Fruit fly (Drosophila melanogaster) whole organism, embryonic: Measurements from ENCODE around the gene dmrt11E.

ENCODE experiments used
- Antp ChIP-seq: fragments of 200-800 bp; sonication (Bioruptor generic); optimal IDR thresholded peaks from 3 replicates; lab custom pipeline; 2016; ENCODE audit warnings: missing biosample characterization, missing genetic modification characterization
- B-H2 ChIP-seq: fragments of 200-800 bp; sonication (Bioruptor generic); optimal IDR thresholded peaks from 2 replicates; lab custom pipeline; 2018; ENCODE audit warnings: missing biosample characterization, mild to moderate bottlenecking, missing genetic modification characterization
- BEAF-32 ChIP-seq: fragments of 200-800 bp; sonication (Bioruptor generic); optimal IDR thresholded peaks from 3 replicates; lab custom pipeline; 2017; ENCODE audit warnings: missing biosample characterization, missing genetic modification characterization, mild to moderate bottlenecking, moderate library complexity, missing genetic modification reagents
- CG10267 ChIP-seq: fragments of 200-800 bp; sonication (Bioruptor generic); optimal IDR thresholded peaks from 2 replicates; lab custom pipeline; 2018; ENCODE audit warnings: missing biosample characterization, mild to moderate bottlenecking, missing genetic modification characterization, moderate library complexity
- CG11247 ChIP-seq: fragments of 200-800 bp; sonication (Bioruptor generic); IDR thresholded peaks from 2 replicates; pipeline ENCODE4 v1.3.6; 2022; ENCODE audit warnings: missing biosample characterization, missing genetic modification characterization
- CG11560 ChIP-seq: fragments of 200-800 bp; sonication (Bioruptor generic); IDR thresholded peaks from 3 replicates; pipeline ENCODE4 v1.3.6; 2022; ENCODE audit warnings: missing biosample characterization, missing genetic modification characterization
- CG12071 ChIP-seq: fragments of 200-800 bp; sonication (Bioruptor generic); optimal IDR thresholded peaks from 3 replicates; lab custom pipeline; 2018; ENCODE audit warnings: missing biosample characterization, mild to moderate bottlenecking, missing genetic modification characterization
- CG12155 ChIP-seq: fragments of 200-800 bp; sonication (Bioruptor generic); optimal IDR thresholded peaks from 3 replicates; lab custom pipeline; 2016; ENCODE audit warnings: missing biosample characterization, missing genetic modification characterization
- CG1233 ChIP-seq: fragments of 200-800 bp; sonication (Bioruptor generic); optimal IDR thresholded peaks from 4 replicates; lab custom pipeline; 2018; ENCODE audit warnings: missing biosample characterization, mild to moderate bottlenecking, missing genetic modification characterization
- CG15479 ChIP-seq: fragments of 200-800 bp; sonication (Bioruptor generic); optimal IDR thresholded peaks from 3 replicates; lab custom pipeline; 2019; ENCODE audit warnings: missing biosample characterization, mild to moderate bottlenecking, missing genetic modification characterization, moderate library complexity
- CG16815 ChIP-seq: fragments of 200-800 bp; sonication (Bioruptor generic); optimal IDR thresholded peaks from 3 replicates; lab custom pipeline; 2017; ENCODE audit warnings: missing biosample characterization, mild to moderate bottlenecking, missing genetic modification characterization
- CG2129 ChIP-seq: fragments of 200-800 bp; sonication (Bioruptor generic); IDR thresholded peaks from 2 replicates; pipeline ENCODE4 v1.3.6; 2022; ENCODE audit warnings: missing biosample characterization, missing genetic modification characterization; ENCODE audit not compliant: partially characterized antibody
- CG2875 ChIP-seq: fragments of 200-800 bp; sonication (Bioruptor generic); optimal IDR thresholded peaks from 2 replicates; lab custom pipeline; 2017; ENCODE audit warnings: missing biosample characterization, mild to moderate bottlenecking, missing genetic modification characterization, missing genetic modification reagents
- CG42726 ChIP-seq: fragments of 200-800 bp; sonication (Bioruptor generic); IDR thresholded peaks from 2 replicates; pipeline ENCODE4 v1.3.6; 2022; ENCODE audit warnings: missing biosample characterization, missing genetic modification characterization; ENCODE audit not compliant: partially characterized antibody
- CG6272 ChIP-seq: fragments of 200-800 bp; sonication (Bioruptor generic); IDR thresholded peaks from 2 replicates; pipeline ENCODE4 v1.3.6; 2022; ENCODE audit warnings: missing biosample characterization, missing genetic modification characterization
- CG6765 ChIP-seq: fragments of 200-800 bp; sonication (Bioruptor generic); optimal IDR thresholded peaks from 3 replicates; lab custom pipeline; 2017; ENCODE audit warnings: missing biosample characterization, mild to moderate bottlenecking, missing genetic modification characterization
- CG6854 ChIP-seq: fragments of 200-800 bp; sonication (Bioruptor generic); optimal IDR thresholded peaks from 3 replicates; lab custom pipeline; 2017; ENCODE audit warnings: missing biosample characterization, mild to moderate bottlenecking, missing genetic modification characterization
- CG7928 ChIP-seq: fragments of 200-800 bp; sonication (Bioruptor generic); optimal IDR thresholded peaks from 2 replicates; lab custom pipeline; 2017; ENCODE audit warnings: missing biosample characterization, mild to moderate bottlenecking, missing genetic modification characterization
- CG8478 ChIP-seq: fragments of >200 bp; optimal IDR thresholded peaks from 2 replicates; lab custom pipeline; 2018
- Dll ChIP-seq: fragments of 200-800 bp; sonication (Bioruptor generic); IDR thresholded peaks from 4 replicates; pipeline ENCODE4 v1.3.6; 2022; ENCODE audit warnings: missing biosample characterization, missing genetic modification characterization; ENCODE audit not compliant: partially characterized antibody
- HHEX ChIP-seq: fragments of 200-800 bp; sonication (Bioruptor generic); optimal IDR thresholded peaks from 3 replicates; lab custom pipeline; 2017; ENCODE audit warnings: missing biosample characterization, mild to moderate bottlenecking, missing genetic modification characterization, missing genetic modification reagents
- Meics ChIP-seq: fragments of 200-800 bp; sonication (Bioruptor generic); optimal IDR thresholded peaks from 2 replicates; lab custom pipeline; 2017; ENCODE audit warnings: missing biosample characterization, mild to moderate bottlenecking, missing genetic modification characterization
- Opbp ChIP-seq: fragments of 200-800 bp; sonication (Bioruptor generic); IDR thresholded peaks from 3 replicates; pipeline ENCODE4 v1.3.6; 2022; ENCODE audit warnings: missing biosample characterization, missing genetic modification characterization; ENCODE audit not compliant: partially characterized antibody
- Ptx1 ChIP-seq: fragments of 200-800 bp; sonication (Bioruptor generic); IDR thresholded peaks from 2 replicates; pipeline ENCODE4 v1.3.6; 2022; ENCODE audit warnings: missing biosample characterization, missing genetic modification characterization
- Rfx ChIP-seq: fragments of 200-800 bp; sonication (Bioruptor generic); IDR thresholded peaks from 2 replicates; pipeline ENCODE4 v1.3.6; 2022; ENCODE audit warnings: missing biosample characterization, missing genetic modification characterization
- Rx ChIP-seq: fragments of 200-800 bp; sonication (Bioruptor generic); IDR thresholded peaks from 2 replicates; pipeline ENCODE4 v1.3.6; 2022; ENCODE audit warnings: missing biosample characterization, missing genetic modification characterization
- Sry-β ChIP-seq: fragments of 200-800 bp; sonication (Bioruptor generic); optimal IDR thresholded peaks from 2 replicates; lab custom pipeline; 2018; ENCODE audit warnings: missing biosample characterization, mild to moderate bottlenecking, missing genetic modification characterization, moderate library complexity
- ash1 ChIP-seq: fragments of 200-800 bp; sonication (Bioruptor generic); optimal IDR thresholded peaks from 2 replicates; lab custom pipeline; 2018; ENCODE audit warnings: missing biosample characterization, mild to moderate bottlenecking, missing genetic modification characterization
- ci ChIP-seq: fragments of 200-800 bp; sonication (Bioruptor generic); IDR thresholded peaks from 3 replicates; pipeline ENCODE4 v1.3.6; 2022; ENCODE audit warnings: missing biosample characterization, missing genetic modification characterization
- crp ChIP-seq, 2 experiments: fragments of 200-800 bp; sonication (Bioruptor generic); optimal IDR thresholded peaks; 2 replicates in 1 of 2; 3 replicates in 1 of 2; lab custom pipeline; 2017; ENCODE audit warnings: missing biosample characterization in 2 of 2, missing genetic modification characterization in 2 of 2, mild to moderate bottlenecking in 1 of 2, moderate library complexity in 1 of 2
- ewg ChIP-seq: fragments of 200-800 bp; sonication (Bioruptor generic); optimal IDR thresholded peaks from 3 replicates; lab custom pipeline; 2017; ENCODE audit warnings: mild to moderate bottlenecking, missing biosample characterization, missing genetic modification reagents, missing genetic modification characterization
- gcm ChIP-seq: fragments of 200-800 bp; sonication (Bioruptor generic); optimal IDR thresholded peaks from 2 replicates; lab custom pipeline; 2019; ENCODE audit warnings: missing biosample characterization, mild to moderate bottlenecking, missing genetic modification characterization, moderate library complexity
- hbn ChIP-seq: fragments of 200-800 bp; sonication (Bioruptor generic); IDR thresholded peaks from 2 replicates; pipeline ENCODE4 v1.3.6; 2022; ENCODE audit warnings: missing biosample characterization, missing genetic modification characterization; ENCODE audit not compliant: partially characterized antibody
- inv ChIP-seq: fragments of 200-800 bp; sonication (Bioruptor generic); IDR thresholded peaks from 2 replicates; pipeline ENCODE4 v1.3.6; 2022; ENCODE audit warnings: missing biosample characterization, missing genetic modification characterization; ENCODE audit not compliant: partially characterized antibody
- jigr1 ChIP-seq: fragments of 200-800 bp; sonication (Bioruptor generic); IDR thresholded peaks from 3 replicates; pipeline ENCODE4 v1.3.6; 2022; ENCODE audit warnings: missing biosample characterization, missing genetic modification characterization
- kay ChIP-seq: fragments of 200-800 bp; sonication (Bioruptor generic); optimal IDR thresholded peaks from 2 replicates; lab custom pipeline; 2016; ENCODE audit warnings: missing biosample characterization, missing genetic modification characterization
- ken ChIP-seq: fragments of 200-800 bp; sonication (Bioruptor generic); IDR thresholded peaks from 3 replicates; pipeline ENCODE4 v1.3.6; 2022; ENCODE audit warnings: missing biosample characterization, missing genetic modification characterization
- lmd ChIP-seq: fragments of 200-800 bp; sonication (Bioruptor generic); IDR thresholded peaks from 2 replicates; pipeline ENCODE4 v1.3.6; 2022; ENCODE audit warnings: missing biosample characterization, missing genetic modification characterization
- lov ChIP-seq, 2 experiments: fragments of 200-800 bp in 1 of 2; fragments of >200 bp in 1 of 2; sonication (Bioruptor generic) in 1 of 2; IDR thresholded peaks in 1 of 2; optimal IDR thresholded peaks in 1 of 2; 2 replicates in 1 of 2; 3 replicates in 1 of 2; pipeline versions ENCODE4 v1.3.6 to Lab custom; 2017 to 2022; ENCODE audit warnings: missing biosample characterization in 1 of 2, missing genetic modification characterization in 1 of 2
- oc ChIP-seq: fragments of 200-800 bp; sonication (Bioruptor generic); optimal IDR thresholded peaks from 2 replicates; lab custom pipeline; 2018; ENCODE audit warnings: missing biosample characterization, mild to moderate bottlenecking, missing genetic modification characterization, moderate library complexity
- p53 ChIP-seq: fragments of 200-800 bp; sonication (Bioruptor generic); optimal IDR thresholded peaks from 2 replicates; lab custom pipeline; 2016; ENCODE audit warnings: missing biosample characterization, missing genetic modification characterization
- peb ChIP-seq: fragments of 200-800 bp; sonication (Bioruptor generic); IDR thresholded peaks from 2 replicates; pipeline ENCODE4 v1.3.6; 2022; ENCODE audit warnings: missing biosample characterization, missing genetic modification characterization
- pfk ChIP-seq: fragments of 200-800 bp; sonication (Bioruptor generic); optimal IDR thresholded peaks from 2 replicates; lab custom pipeline; 2018; ENCODE audit warnings: missing biosample characterization, mild to moderate bottlenecking, missing genetic modification characterization, moderate library complexity
- pros ChIP-seq: fragments of 200-800 bp; sonication (Bioruptor generic); optimal IDR thresholded peaks from 3 replicates; lab custom pipeline; 2019; ENCODE audit warnings: missing biosample characterization, mild to moderate bottlenecking, missing genetic modification characterization, moderate library complexity
- ranshi ChIP-seq: fragments of 200-800 bp; sonication (Bioruptor generic); IDR thresholded peaks from 2 replicates; pipeline ENCODE4 v1.3.6; 2022; ENCODE audit warnings: missing biosample characterization, missing genetic modification characterization
- rib ChIP-seq: fragments of 200-800 bp; sonication (Bioruptor generic); IDR thresholded peaks from 2 replicates; pipeline ENCODE4 v1.3.6; 2022; ENCODE audit warnings: missing biosample characterization, missing genetic modification characterization
- sens ChIP-seq: fragments of 200-800 bp; sonication (Bioruptor generic); peaks from one replicate; lab custom pipeline; 2016; ENCODE audit warnings: missing biosample characterization, missing genetic modification characterization
- unc-4 ChIP-seq: fragments of 200-800 bp; sonication (Bioruptor generic); IDR thresholded peaks from 2 replicates; pipeline ENCODE4 v1.3.6; 2022; ENCODE audit warnings: missing biosample characterization, missing genetic modification characterization; ENCODE audit not compliant: partially characterized antibody
- z ChIP-seq: fragments of 200-800 bp; sonication (Bioruptor generic); IDR thresholded peaks from 3 replicates; pipeline ENCODE4 v1.3.6; 2022; ENCODE audit warnings: missing biosample characterization, missing genetic modification characterization

The dmrt11E gene

dm6 chrX:13358240-13358799, 9.7 kb upstream of the dmrt11E start:
- TF ChIP-seq CG2129 (GFP tag; lab: Robert Waterston, UW), result peak; percentile 37; the same call in 1 of the 2 replicates
- peak; percentile 69 for TF ChIP-seq unc-4 (GFP tag; lab: Robert Waterston, UW)
- TF ChIP-seq Ptx1 (GFP tag; lab: Robert Waterston, UW), result no peak
- no peak for TF ChIP-seq CG11560 (tag; lab: Robert Waterston, UW)
- TF ChIP-seq sens, result no peak
- no peak for TF ChIP-seq CG6765
- no peak for TF ChIP-seq oc (tag; lab: Kevin White, UChicago)
- TF ChIP-seq Sry-β (GFP tag; lab: Kevin White, UChicago), result peak; percentile 77
- TF ChIP-seq jigr1 (GFP tag; lab: Robert Waterston, UW), result no peak
- TF ChIP-seq p53 (GFP tag; lab: Kevin White, UChicago), result no peak
- no peak for TF ChIP-seq z (GFP tag; lab: Robert Waterston, UW)
- no peak for TF ChIP-seq CG6272 (GFP tag; lab: Robert Waterston, UW)
- TF ChIP-seq Dll, result peak; percentile 81
- no peak for TF ChIP-seq Rx
- no peak for TF ChIP-seq Meics (GFP tag; lab: Kevin White, UChicago)
- TF ChIP-seq ash1, result no peak
- TF ChIP-seq CG2875 (GFP tag; lab: Kevin White, UChicago), result no peak
- no peak for TF ChIP-seq CG1233 (GFP tag; lab: Kevin White, UChicago)
- no peak for TF ChIP-seq Antp (GFP tag; lab: Kevin White, UChicago)
- TF ChIP-seq rib (GFP tag; lab: Robert Waterston, UW), result no peak
- TF ChIP-seq ken (GFP tag; lab: Robert Waterston, UW), result no peak
- no peak for TF ChIP-seq gcm
- TF ChIP-seq CG10267 (tag; lab: Kevin White, UChicago), result no peak
- TF ChIP-seq hbn (GFP tag; lab: Robert Waterston, UW), result peak; percentile 45; the same call in 1 of the 2 replicates
- no peak for TF ChIP-seq B-H2
- TF ChIP-seq ewg, result no peak
- TF ChIP-seq BEAF-32, result peak; percentile 59
- no peak for TF ChIP-seq HHEX (GFP tag; lab: Kevin White, UChicago)
- TF ChIP-seq ranshi (GFP tag; lab: Robert Waterston, UW), result no peak
- no peak for TF ChIP-seq CG12155
- 0 out of 3 replicates have a peak, but pooled peaks have one; percentile 53 for TF ChIP-seq ci (GFP tag; lab: Robert Waterston, UW)
- TF ChIP-seq CG7928, result no peak
- TF ChIP-seq peb, result no peak
- peak; percentile 34; the same call in 1 of the 3 replicates for TF ChIP-seq Opbp (GFP tag; lab: Robert Waterston, UW)
- no peak for TF ChIP-seq CG6854 (GFP tag; lab: Kevin White, UChicago)
- TF ChIP-seq CG15479 (GFP tag; lab: Kevin White, UChicago), result no peak
- TF ChIP-seq Rfx (GFP tag; lab: Robert Waterston, UW), result no peak
- peak; percentile 50; the same call in 1 of the 2 replicates for TF ChIP-seq CG42726 (GFP tag; lab: Robert Waterston, UW)
- no peak for TF ChIP-seq CG12071
- no peak for TF ChIP-seq lov (optimal IDR thresholded peaks at IDR 0.05; lab: Kevin White, UChicago)
- TF ChIP-seq lov (GFP tag; IDR thresholded peaks at IDR 0.05; lab: Robert Waterston, UW), result no peak
- no peak for TF ChIP-seq CG11247 (GFP tag; lab: Robert Waterston, UW)
- TF ChIP-seq pros (GFP tag; lab: Kevin White, UChicago), result no peak
- no peak for TF ChIP-seq crp (GFP tag; optimal IDR thresholded peaks at IDR 0.05; lab: Kevin White, UChicago)
- no peak for TF ChIP-seq lmd (GFP tag; lab: Robert Waterston, UW)
- no peak for TF ChIP-seq CG16815 (GFP tag; lab: Kevin White, UChicago)
- peak; percentile 32; the same call in 1 of the 2 replicates for TF ChIP-seq inv
- TF ChIP-seq pfk, result no peak
- TF ChIP-seq kay, result no peak
- no peak for TF ChIP-seq CG8478 (lab: Kevin White, UChicago)
